Worm (Caenorhabditis elegans): ENCODE measurements around the gene nrx-1.

The nrx-1 gene

ce11 chrV:10813425-10814156 lies 11.2 kb upstream of the nrx-1 start, which contains the start of the genes C29A12.1 and lig-1:
C29A12.1 (minus strand) TSS chrV:10813487.
lig-1 (plus strand) TSS chrV:10814106.
- TF ChIP-seq F23B12.7 (tag; optimal IDR thresholded peaks at IDR 0.05; ENCODE audit: insufficient read depth) (peak; percentile 27), zim-3 (tag; optimal IDR thresholded peaks at IDR 0.05) (no peak), tlf-1 (GFP tag; optimal IDR thresholded peaks at IDR 0.05) (peak; percentile 41), B0261.1 (tag; optimal IDR thresholded peaks at IDR 0.05) (no peak), attf-5 (GFP tag; optimal IDR thresholded peaks at IDR 0.05) (peak; percentile 44), hmg-1.2 (GFP tag; IDR thresholded peaks at IDR 0.05) (peak; percentile 66; the same call in 1 of the 2 replicates), lin-54 (GFP tag; optimal IDR thresholded peaks at IDR 0.05) (peak; percentile 55), ceh-91 (GFP tag; IDR thresholded peaks at IDR 0.05) (peak; percentile 86), efl-1 (GFP tag; optimal IDR thresholded peaks at IDR 0.05) (peak; percentile 70), ekl-4 (GFP tag; IDR thresholded peaks at IDR 0.05) (peak; percentile 25; the same call in 1 of the 2 replicates), mcd-1 (GFP tag; IDR thresholded peaks at IDR 0.05) (peak; percentile 68), ztf-26 (tag; optimal IDR thresholded peaks at IDR 0.05) (no peak), ets-4 (GFP tag; optimal IDR thresholded peaks at IDR 0.05) (no peak), pbrm-1 (GFP tag; IDR thresholded peaks at IDR 0.05) (peak; percentile 30; the same call in 1 of the 2 replicates), cebp-1 (GFP tag; IDR thresholded peaks at IDR 0.05) (no peak), cebp-1 (tag; optimal IDR thresholded peaks at IDR 0.05) (no peak), ztf-18 (tag; optimal IDR thresholded peaks at IDR 0.05) (peak; percentile 26), K12H6.12 (tag; optimal IDR thresholded peaks at IDR 0.05) (no peak), dpff-1 (tag; optimal IDR thresholded peaks at IDR 0.05) (no peak), atf-7 (tag; optimal IDR thresholded peaks at IDR 0.05) (no peak), D2030.7 (GFP tag; IDR thresholded peaks at IDR 0.05) (peak; percentile 93), hsf-1 (GFP tag; IDR thresholded peaks at IDR 0.05) (0 out of 2 replicates have a peak, but pooled peaks have one; percentile 57), nhr-27 (tag; optimal IDR thresholded peaks at IDR 0.05) (no peak), dpl-1 (GFP tag; optimal IDR thresholded peaks at IDR 0.05) (peak; percentile 30), chd-7 (tag; optimal IDR thresholded peaks at IDR 0.05) (no peak), ceh-100 (GFP tag; IDR thresholded peaks at IDR 0.05) (0 out of 2 replicates have a peak, but pooled peaks have one; percentile 35), dox-1 (GFP tag; IDR thresholded peaks at IDR 0.05) (peak; percentile 79), madf-6 (GFP tag; IDR thresholded peaks at IDR 0.05) (peak; percentile 83), ceh-27 (GFP tag; optimal IDR thresholded peaks at IDR 0.05) (no peak), lsl-1 (GFP tag; optimal IDR thresholded peaks at IDR 0.05) (peak; percentile 87), let-607 (tag; optimal IDR thresholded peaks at IDR 0.05) (no peak), B0035.1 (tag; optimal IDR thresholded peaks at IDR 0.05) (no peak), Y95B8A.8 (GFP tag; IDR thresholded peaks at IDR 0.05) (0 out of 2 replicates have a peak, but pooled peaks have one; percentile 8), F33H1.4 (GFP tag; IDR thresholded peaks at IDR 0.05) (peak; percentile 51), lin-26 (GFP tag; IDR thresholded peaks at IDR 0.05) (0 out of 2 replicates have a peak, but pooled peaks have one; percentile 18), ceh-40 (GFP tag; IDR thresholded peaks at IDR 0.05) (no peak), C06A6.2 (GFP tag; conservative IDR thresholded peaks at IDR 0.05) (no peak), somi-1 (GFP tag; optimal IDR thresholded peaks at IDR 0.05) (no peak), die-1 (tag; optimal IDR thresholded peaks at IDR 0.05) (no peak), ztf-6 (GFP tag; IDR thresholded peaks at IDR 0.05) (no peak), xnd-1 (tag; optimal IDR thresholded peaks at IDR 0.05) (peak; percentile 54), mxl-1 (tag; optimal IDR thresholded peaks at IDR 0.05) (no peak), madf-8 (GFP tag; conservative IDR thresholded peaks at IDR 0.05) (peak; percentile 65), F49E8.2 (tag; optimal IDR thresholded peaks at IDR 0.05; ENCODE audit: insufficient read depth) (peak; percentile 73), madf-3 (GFP tag; IDR thresholded peaks at IDR 0.05) (peak; percentile 83), rcor-1 (GFP tag; IDR thresholded peaks at IDR 0.05) (peak; percentile 45; the same call in 1 of the 2 replicates), repo-1 (tag; optimal IDR thresholded peaks at IDR 0.05) (no peak)
